Fruit fly (Drosophila melanogaster) whole organism, embryonic: ENCODE measurements around the gene COX7AL.

ENCODE experiments used
- Bdp1 ChIP-seq: fragments of 200-800 bp; sonication (Bioruptor generic); optimal IDR thresholded peaks from 3 replicates; lab custom pipeline; 2016; ENCODE audit warnings: missing biosample characterization, missing genetic modification characterization
- Blimp-1 ChIP-seq: fragments of 200-800 bp; sonication (Bioruptor generic); optimal IDR thresholded peaks from 3 replicates; lab custom pipeline; 2018; ENCODE audit warnings: missing biosample characterization, missing genetic modification characterization, mild to moderate bottlenecking, moderate library complexity, missing genetic modification reagents
- CG11695 ChIP-seq: fragments of 200-800 bp; sonication (Bioruptor generic); IDR thresholded peaks from 3 replicates; pipeline ENCODE4 v1.3.6; 2022; ENCODE audit warnings: missing biosample characterization, missing genetic modification characterization
- CG12071 ChIP-seq: fragments of 200-800 bp; sonication (Bioruptor generic); optimal IDR thresholded peaks from 3 replicates; lab custom pipeline; 2018; ENCODE audit warnings: missing biosample characterization, mild to moderate bottlenecking, missing genetic modification characterization
- CG13775 ChIP-seq: fragments of 200-800 bp; sonication (Bioruptor generic); optimal IDR thresholded peaks from 3 replicates; lab custom pipeline; 2017; ENCODE audit warnings: missing biosample characterization, mild to moderate bottlenecking, missing genetic modification characterization
- CG13894 ChIP-seq: fragments of 200-800 bp; sonication (Bioruptor generic); optimal IDR thresholded peaks from 3 replicates; lab custom pipeline; 2018; ENCODE audit warnings: missing biosample characterization, mild to moderate bottlenecking, missing genetic modification characterization, moderate library complexity
- CG14710 ChIP-seq: fragments of 200-800 bp; sonication (Bioruptor generic); optimal IDR thresholded peaks from 3 replicates; lab custom pipeline; 2019; ENCODE audit warnings: missing biosample characterization, mild to moderate bottlenecking, missing genetic modification characterization, moderate library complexity
- CG14860 ChIP-seq: fragments of 200-800 bp; sonication (Bioruptor generic); IDR thresholded peaks from 3 replicates; pipeline ENCODE4 v1.3.6; 2022; ENCODE audit warnings: missing biosample characterization, missing genetic modification characterization; ENCODE audit not compliant: partially characterized antibody
- CG15601 ChIP-seq: fragments of 200-800 bp; sonication (Bioruptor generic); optimal IDR thresholded peaks from 3 replicates; lab custom pipeline; 2019; ENCODE audit warnings: missing biosample characterization, mild to moderate bottlenecking, missing genetic modification characterization, moderate library complexity
- CG16813 ChIP-seq: fragments of 200-800 bp; sonication (Bioruptor generic); IDR thresholded peaks from 3 replicates; pipeline ENCODE4 v1.3.6; 2022; ENCODE audit warnings: missing biosample characterization, missing genetic modification characterization; ENCODE audit not compliant: partially characterized antibody
- CG1792 ChIP-seq: fragments of 200-800 bp; sonication (Bioruptor generic); optimal IDR thresholded peaks from 2 replicates; lab custom pipeline; 2016; ENCODE audit warnings: missing biosample characterization, missing genetic modification characterization
- CG18011 ChIP-seq: fragments of 200-800 bp; sonication (Bioruptor generic); optimal IDR thresholded peaks from 2 replicates; lab custom pipeline; 2017; ENCODE audit warnings: missing biosample characterization, missing genetic modification characterization, mild to moderate bottlenecking, moderate library complexity, missing genotype
- CG2129 ChIP-seq: fragments of 200-800 bp; sonication (Bioruptor generic); IDR thresholded peaks from 2 replicates; pipeline ENCODE4 v1.3.6; 2022; ENCODE audit warnings: missing biosample characterization, missing genetic modification characterization; ENCODE audit not compliant: partially characterized antibody
- CG2712 ChIP-seq: fragments of 200-800 bp; optimal IDR thresholded peaks from 3 replicates; lab custom pipeline; 2019; ENCODE audit warnings: missing biosample characterization, mild to moderate bottlenecking, missing genetic modification characterization, moderate library complexity
- CG32772 ChIP-seq: fragments of 200-800 bp; sonication (Bioruptor generic); IDR thresholded peaks from 2 replicates; pipeline ENCODE4 v1.3.6; 2022; ENCODE audit warnings: missing biosample characterization, missing genetic modification characterization
- CG34224 ChIP-seq: fragments of 200-800 bp; sonication (Bioruptor generic); IDR thresholded peaks from 3 replicates; pipeline ENCODE4 v1.3.6; 2022; ENCODE audit warnings: missing biosample characterization, missing genetic modification characterization; ENCODE audit not compliant: partially characterized antibody
- CG34422 ChIP-seq: fragments of 200-800 bp; sonication (Bioruptor generic); IDR thresholded peaks from 3 replicates; pipeline ENCODE4 v1.3.6; 2022; ENCODE audit warnings: missing biosample characterization, missing genetic modification characterization
- CG3726 ChIP-seq: fragments of 200-800 bp; sonication (Bioruptor generic); IDR thresholded peaks from 3 replicates; pipeline ENCODE4, ENCODE4 v1.3.6; 2022; ENCODE audit warnings: missing biosample characterization, missing genetic modification characterization
- CG4360 ChIP-seq: fragments of 200-800 bp; sonication (Bioruptor generic); IDR thresholded peaks from 2 replicates; pipeline ENCODE4 v1.3.6; 2022; ENCODE audit warnings: missing biosample characterization, missing genetic modification characterization
- CG7786 ChIP-seq: fragments of 200-800 bp; sonication (Bioruptor generic); optimal IDR thresholded peaks from 2 replicates; lab custom pipeline; 2016; ENCODE audit warnings: missing biosample characterization, missing genetic modification characterization
- CG9215 ChIP-seq: fragments of 200-800 bp; sonication (Bioruptor generic); IDR thresholded peaks from 2 replicates; pipeline ENCODE4 v1.3.6; 2022; ENCODE audit warnings: missing biosample characterization, missing genetic modification characterization
- Dll ChIP-seq: fragments of 200-800 bp; sonication (Bioruptor generic); IDR thresholded peaks from 4 replicates; pipeline ENCODE4 v1.3.6; 2022; ENCODE audit warnings: missing biosample characterization, missing genetic modification characterization; ENCODE audit not compliant: partially characterized antibody
- E2f2 ChIP-seq: fragments of 200-800 bp; sonication (Bioruptor generic); IDR thresholded peaks from 2 replicates; pipeline ENCODE4 v1.3.6; 2022; ENCODE audit warnings: missing biosample characterization, missing genetic modification characterization
- Gsc ChIP-seq: fragments of 200-800 bp; sonication (Bioruptor generic); IDR thresholded peaks from 2 replicates; pipeline ENCODE4 v1.3.6; 2022; ENCODE audit warnings: missing biosample characterization, missing genetic modification characterization
- Hr51 ChIP-seq, 2 experiments: fragments of 200-800 bp; sonication (Bioruptor generic); optimal IDR thresholded peaks; 2 replicates in 1 of 2; 3 replicates in 1 of 2; lab custom pipeline; 2016 to 2018; ENCODE audit warnings: missing biosample characterization in 2 of 2, missing genetic modification characterization in 2 of 2, mild to moderate bottlenecking in 1 of 2, moderate library complexity in 1 of 2
- MTF-1 ChIP-seq: fragments of 200-800 bp; sonication (Bioruptor generic); optimal IDR thresholded peaks from 2 replicates; lab custom pipeline; 2018; ENCODE audit warnings: missing biosample characterization, mild to moderate bottlenecking, missing genetic modification characterization, borderline replicate concordance
- Six4 ChIP-seq: fragments of 200-800 bp; sonication (Bioruptor generic); optimal IDR thresholded peaks from 2 replicates; lab custom pipeline; 2016; ENCODE audit warnings: missing biosample characterization, missing genetic modification characterization
- Sry-δ ChIP-seq: fragments of 200-800 bp; sonication (Bioruptor generic); optimal IDR thresholded peaks from 2 replicates; lab custom pipeline; 2016; ENCODE audit warnings: missing biosample characterization, missing genetic modification characterization
- Xbp1 ChIP-seq: fragments of 200-800 bp; sonication (Bioruptor generic); optimal IDR thresholded peaks from 3 replicates; lab custom pipeline; 2016; ENCODE audit warnings: missing biosample characterization, mild to moderate bottlenecking, missing genetic modification characterization
- da ChIP-seq: fragments of 200-800 bp; sonication (Bioruptor generic); optimal IDR thresholded peaks from 2 replicates; lab custom pipeline; 2016; ENCODE audit warnings: missing biosample characterization, missing genetic modification characterization
- eyg ChIP-seq: fragments of 200-800 bp; sonication (Bioruptor generic); optimal IDR thresholded peaks from 3 replicates; lab custom pipeline; 2016; ENCODE audit warnings: missing biosample characterization, missing genetic modification characterization
- gem ChIP-seq: fragments of 200-800 bp; sonication (Bioruptor generic); optimal IDR thresholded peaks from 2 replicates; lab custom pipeline; 2019; ENCODE audit warnings: missing biosample characterization, mild to moderate bottlenecking, missing genetic modification characterization, moderate library complexity
- gsb ChIP-seq: fragments of 200-800 bp; sonication (Bioruptor generic); IDR thresholded peaks from 2 replicates; pipeline ENCODE4 v1.3.6; 2022; ENCODE audit warnings: missing biosample characterization, missing genetic modification characterization
- hth ChIP-seq: fragments of >200 bp; optimal IDR thresholded peaks from 2 replicates; lab custom pipeline; 2017; ENCODE audit warnings: inconsistent platforms
- jigr1 ChIP-seq: fragments of 200-800 bp; sonication (Bioruptor generic); IDR thresholded peaks from 3 replicates; pipeline ENCODE4 v1.3.6; 2022; ENCODE audit warnings: missing biosample characterization, missing genetic modification characterization
- kah ChIP-seq: fragments of 200-800 bp; sonication (Bioruptor generic); optimal IDR thresholded peaks from 2 replicates; lab custom pipeline; 2018; ENCODE audit warnings: missing biosample characterization, mild to moderate bottlenecking, missing genetic modification characterization
- lbe ChIP-seq: fragments of 200-800 bp; sonication (Bioruptor generic); optimal IDR thresholded peaks from 2 replicates; lab custom pipeline; 2016; ENCODE audit warnings: missing biosample characterization, mild to moderate bottlenecking, missing genetic modification characterization
- pros ChIP-seq: fragments of 200-800 bp; sonication (Bioruptor generic); optimal IDR thresholded peaks from 3 replicates; lab custom pipeline; 2019; ENCODE audit warnings: missing biosample characterization, mild to moderate bottlenecking, missing genetic modification characterization, moderate library complexity
- pum ChIP-seq: fragments of 200-800 bp; sonication (Bioruptor generic); optimal IDR thresholded peaks from 2 replicates; lab custom pipeline; 2016; ENCODE audit warnings: missing biosample characterization, missing genetic modification characterization
- pzg ChIP-seq: fragments of 200-800 bp; sonication (Bioruptor generic); optimal IDR thresholded peaks from 3 replicates; lab custom pipeline; 2018; ENCODE audit warnings: missing biosample characterization, mild to moderate bottlenecking, missing genetic modification characterization, moderate library complexity
- sens-2 ChIP-seq: fragments of 200-800 bp; sonication (Bioruptor generic); IDR thresholded peaks from 2 replicates; pipeline ENCODE4 v1.3.6; 2022; ENCODE audit warnings: missing biosample characterization, missing genetic modification characterization
- slp2 ChIP-seq: fragments of 200-800 bp; sonication (Bioruptor generic); optimal IDR thresholded peaks from 2 replicates; lab custom pipeline; 2016; ENCODE audit warnings: missing biosample characterization, missing genetic modification characterization
- sna ChIP-seq: fragments of 200-800 bp; sonication (Bioruptor generic); IDR thresholded peaks from 2 replicates; pipeline ENCODE4 v1.3.6; 2022; ENCODE audit warnings: missing biosample characterization, missing genetic modification characterization; ENCODE audit not compliant: partially characterized antibody
- sob ChIP-seq: fragments of 200-800 bp; sonication (Bioruptor generic); IDR thresholded peaks from 2 replicates; pipeline ENCODE4 v1.3.6; 2022; ENCODE audit warnings: missing biosample characterization, missing genetic modification characterization
- sr ChIP-seq: fragments of 200-800 bp; sonication (Bioruptor generic); IDR thresholded peaks from 3 replicates; pipeline ENCODE4 v1.3.6; 2022; ENCODE audit warnings: missing biosample characterization, missing genetic modification characterization
- tio ChIP-seq: fragments of 200-800 bp; sonication (Bioruptor generic); optimal IDR thresholded peaks from 2 replicates; lab custom pipeline; 2017; ENCODE audit warnings: missing biosample characterization, missing genetic modification characterization, inconsistent platforms
- vfl ChIP-seq: fragments of 200-800 bp; sonication (Bioruptor generic); optimal IDR thresholded peaks from 2 replicates; lab custom pipeline; 2016; ENCODE audit warnings: missing biosample characterization, missing genetic modification characterization
- zen2 ChIP-seq: fragments of 200-800 bp; sonication (Bioruptor generic); IDR thresholded peaks from 3 replicates; pipeline ENCODE4 v1.3.6; 2022; ENCODE audit warnings: missing biosample characterization, missing genetic modification characterization; ENCODE audit not compliant: partially characterized antibody

The COX7AL gene

dm6 chr3R:8333768-8334470, 9.6 kb upstream of the COX7AL start, which contains the start of gene Poxm (continued):
- peak; percentile 58 for TF ChIP-seq vfl
- TF ChIP-seq pros (GFP tag; lab: Kevin White, UChicago), result no peak
- peak; percentile 14 for TF ChIP-seq eyg (GFP tag; lab: Kevin White, UChicago)
- TF ChIP-seq pum (GFP tag; lab: Kevin White, UChicago), result peak; percentile 74
- peak; percentile 53; the same call in 1 of the 2 replicates for TF ChIP-seq E2f2 (GFP tag; lab: Robert Waterston, UW)
- peak; percentile 46 for TF ChIP-seq hth
- TF ChIP-seq sob (GFP tag; lab: Robert Waterston, UW), result peak; percentile 85
- TF ChIP-seq pzg, result no peak
- peak; percentile 86 for TF ChIP-seq Gsc (GFP tag; lab: Robert Waterston, UW)
- peak; percentile 88 for TF ChIP-seq Six4 (GFP tag; lab: Kevin White, UChicago)
- peak; percentile 95 for TF ChIP-seq sr (GFP tag; lab: Robert Waterston, UW)
- peak; percentile 83; the same call in 2 of the 3 replicates for TF ChIP-seq CG11695 (GFP tag; lab: Robert Waterston, UW)
- peak; percentile 80 for TF ChIP-seq lbe
- peak; percentile 88 for TF ChIP-seq tio
- TF ChIP-seq MTF-1 (GFP tag; lab: Kevin White, UChicago), result no peak
- TF ChIP-seq CG14710 (tag; lab: Kevin White, UChicago), result peak; percentile 95
- peak; percentile 44 for TF ChIP-seq Bdp1 (GFP tag; lab: Kevin White, UChicago)
- TF ChIP-seq CG15601, result peak; percentile 89
- TF ChIP-seq CG1792, result peak; percentile 18
- TF ChIP-seq da (GFP tag; lab: Kevin White, UChicago), result no peak
- peak; percentile 56 for TF ChIP-seq CG16813
- peak; percentile 89 for TF ChIP-seq CG9215
- no peak for TF ChIP-seq zen2 (GFP tag; lab: Robert Waterston, UW)
- TF ChIP-seq Dll (GFP tag; lab: Robert Waterston, UW), result no peak
- peak; percentile 51 to 91 for TF ChIP-seq Hr51 (GFP tag; optimal IDR thresholded peaks at IDR 0.05; lab: Kevin White, UChicago)
- no peak for TF ChIP-seq CG13894 (tag; lab: Kevin White, UChicago)
- TF ChIP-seq gsb, result peak; percentile 68; the same call in 1 of the 2 replicates
- no peak; the same call in 1 of the 2 replicates for TF ChIP-seq sens-2
- peak; percentile 23 for TF ChIP-seq CG12071 (GFP tag; lab: Kevin White, UChicago)
- TF ChIP-seq CG7786 (GFP tag; lab: Kevin White, UChicago), result peak; percentile 26
- peak; percentile 64 for TF ChIP-seq slp2 (GFP tag; lab: Kevin White, UChicago)
- peak; percentile 75; the same call in 2 of the 3 replicates for TF ChIP-seq CG3726 (GFP tag; lab: Robert Waterston, UW)
- peak; percentile 87 for TF ChIP-seq CG13775 (GFP tag; lab: Kevin White, UChicago)
- 0 out of 3 replicates have a peak, but pooled peaks have one; percentile 27 for TF ChIP-seq CG34224 (GFP tag; lab: Robert Waterston, UW)
- TF ChIP-seq jigr1, result peak; percentile 86; the same call in 2 of the 3 replicates
- peak; percentile 88 for TF ChIP-seq CG32772 (GFP tag; lab: Robert Waterston, UW)
- no peak for TF ChIP-seq sna (GFP tag; lab: Robert Waterston, UW)
- peak; percentile 87 for TF ChIP-seq Blimp-1
- peak; percentile 10 for TF ChIP-seq CG4360 (GFP tag; lab: Robert Waterston, UW)
- peak; percentile 92 for TF ChIP-seq Xbp1 (GFP tag; lab: Kevin White, UChicago)
- peak; percentile 89 for TF ChIP-seq CG34422 (GFP tag; lab: Robert Waterston, UW)
- TF ChIP-seq Sry-δ (GFP tag; lab: Kevin White, UChicago), result no peak
- TF ChIP-seq CG2129 (GFP tag; lab: Robert Waterston, UW), result no peak
- no peak for TF ChIP-seq CG14860 (GFP tag; lab: Robert Waterston, UW)
- no peak for TF ChIP-seq CG18011 (GFP tag; lab: Kevin White, UChicago)
- TF ChIP-seq CG2712, result peak; percentile 96
- peak; percentile 77 for TF ChIP-seq kah (GFP tag; lab: Kevin White, UChicago)
- TF ChIP-seq gem (tag; lab: Kevin White, UChicago), result peak; percentile 97
